Worm (Caenorhabditis elegans): ENCODE results near the gene C10E2.2.

The C10E2.2 gene

ce11 chrX:16726879-16727278, 18.2 kb upstream of the C10E2.2 start:
- TF ChIP-seq pqm-1 (tag; optimal IDR thresholded peaks at IDR 0.05) (peak; percentile 81), lin-15B (tag; optimal IDR thresholded peaks at IDR 0.05) (peak; percentile 53), fos-1 (tag; optimal IDR thresholded peaks at IDR 0.05) (peak; percentile 50), nhr-11 (tag; optimal IDR thresholded peaks at IDR 0.05) (peak; percentile 91), nfya-1 (tag; optimal IDR thresholded peaks at IDR 0.05; ENCODE audit: insufficient read depth) (peak; percentile 92), nhr-12 (tag; optimal IDR thresholded peaks at IDR 0.05) (no peak), nhr-23 (tag; optimal IDR thresholded peaks at IDR 0.05) (peak; percentile 85), ama-1 (optimal IDR thresholded peaks at IDR 0.05) (no peak), ceh-82 (tag; optimal IDR thresholded peaks at IDR 0.05) (peak; percentile 20), eor-1 (tag; optimal IDR thresholded peaks at IDR 0.05) (no peak), pha-4 (tag; optimal IDR thresholded peaks at IDR 0.05) (peak; percentile 86), mml-1 (tag; optimal IDR thresholded peaks at IDR 0.05) (no peak), nhr-25 (tag; optimal IDR thresholded peaks at IDR 0.05) (peak; percentile 94), ztf-11 (tag; optimal IDR thresholded peaks at IDR 0.05) (no peak), zag-1 (tag; optimal IDR thresholded peaks at IDR 0.05) (peak; percentile 42), elt-2 (tag; optimal IDR thresholded peaks at IDR 0.05) (peak; percentile 93), sea-2 (GFP tag; optimal IDR thresholded peaks at IDR 0.05) (no peak), ceh-9 (tag; optimal IDR thresholded peaks at IDR 0.05) (no peak), unc-39 (tag; optimal IDR thresholded peaks at IDR 0.05) (no peak), fkh-10 (GFP tag; optimal IDR thresholded peaks at IDR 0.05) (peak; percentile 46), hmg-11 (tag; optimal IDR thresholded peaks at IDR 0.05) (peak; percentile 97), lin-39 (tag; optimal IDR thresholded peaks at IDR 0.05) (peak; percentile 91), ceh-16 (tag; optimal IDR thresholded peaks at IDR 0.05) (no peak), nhr-43 (tag; optimal IDR thresholded peaks at IDR 0.05; ENCODE audit: poor library complexity, severe bottlenecking) (peak; percentile 84), jun-1 (tag; optimal IDR thresholded peaks at IDR 0.05) (peak; percentile 97), nhr-67 (tag; optimal IDR thresholded peaks at IDR 0.05) (no peak), fkh-2 (tag; optimal IDR thresholded peaks at IDR 0.05) (no peak), mdl-1 (tag; optimal IDR thresholded peaks at IDR 0.05) (peak; percentile 85), ztf-4 (tag; optimal IDR thresholded peaks at IDR 0.05) (peak; percentile 11), egl-5 (tag; optimal IDR thresholded peaks at IDR 0.05) (peak; percentile 81), nhr-77 (tag; optimal IDR thresholded peaks at IDR 0.05) (no peak), skn-1 (tag; optimal IDR thresholded peaks at IDR 0.05) (peak; percentile 62), egl-27 (tag; optimal IDR thresholded peaks at IDR 0.05) (peak; percentile 75), snpc-4 (tag; optimal IDR thresholded peaks at IDR 0.05) (peak; percentile 71), R02D3.7 (tag; optimal IDR thresholded peaks at IDR 0.05) (peak; percentile 63), nhr-76 (tag; optimal IDR thresholded peaks at IDR 0.05) (no peak), aly-2 (tag; optimal IDR thresholded peaks at IDR 0.05) (no peak), tbx-2 (tag; optimal IDR thresholded peaks at IDR 0.05) (peak; percentile 87), elt-1 (tag; optimal IDR thresholded peaks at IDR 0.05) (peak; percentile 50), daf-12 (tag; optimal IDR thresholded peaks at IDR 0.05) (no peak), nhr-28 (tag; optimal IDR thresholded peaks at IDR 0.05) (no peak), ZK546.5 (tag; optimal IDR thresholded peaks at IDR 0.05) (no peak), unc-62 (GFP tag; optimal IDR thresholded peaks at IDR 0.05) (peak; percentile 54), ceh-28 (tag; optimal IDR thresholded peaks at IDR 0.05) (peak; percentile 74), elt-3 (tag; optimal IDR thresholded peaks at IDR 0.05) (peak in 2 of 3 experiments; percentile 36 to 55), nhr-237 (tag; optimal IDR thresholded peaks at IDR 0.05) (no peak), lsy-12 (tag; optimal IDR thresholded peaks at IDR 0.05) (peak; percentile 83)

- TF ChIP-seq unc-39 (tag; optimal IDR thresholded peaks at IDR 0.05): no peak
- TF ChIP-seq elt-1 (tag; optimal IDR thresholded peaks at IDR 0.05): no peak
- no peak for TF ChIP-seq lin-39 (tag; optimal IDR thresholded peaks at IDR 0.05)
- TF ChIP-seq egl-5 (tag; optimal IDR thresholded peaks at IDR 0.05): no peak
- no peak for TF ChIP-seq ceh-16 (tag; optimal IDR thresholded peaks at IDR 0.05)
- no peak for TF ChIP-seq zag-1 (tag; optimal IDR thresholded peaks at IDR 0.05)
- TF ChIP-seq jun-1 (tag; optimal IDR thresholded peaks at IDR 0.05): no peak
Measured at ce11 chrX:16729259-16729658, 15.8 kb upstream of the C10E2.2 start, which contains the start of gene hda-4. Gene hda-4 (plus strand): TSS chrX:16729559.
